Worm (Caenorhabditis elegans) whole organism, young adult: Measurements from ENCODE around the gene trpp-11.

Experiments used
- F33H1.4 ChIP-seq: fragments of 200-800 bp; sonication (Bioruptor generic); IDR thresholded peaks from 2 replicates; pipeline ENCODE4 v1.3.6; 2022; ENCODE audit warnings: missing genetic modification reagents, missing genetic modification characterization, missing compliant biosample characterization
- akir-1 ChIP-seq: fragments of 200-800 bp; sonication (Bioruptor generic); optimal IDR thresholded peaks from 2 replicates; lab custom pipeline; 2018; ENCODE audit warnings: mild to moderate bottlenecking, missing genetic modification characterization, moderate library complexity, missing compliant biosample characterization
- athp-1 ChIP-seq: sonication (generic microtip); optimal IDR thresholded peaks from 2 replicates; lab custom pipeline; 2017; ENCODE audit warnings: mild to moderate bottlenecking, missing genetic modification characterization, missing compliant biosample characterization
- ceh-100 ChIP-seq: fragments of 200-800 bp; sonication (Bioruptor generic); IDR thresholded peaks from 2 replicates; pipeline ENCODE4 v1.3.6; 2022; ENCODE audit warnings: missing genetic modification reagents, missing genetic modification characterization, missing compliant biosample characterization
- die-1 ChIP-seq: sonication (generic microtip); optimal IDR thresholded peaks from 2 replicates; lab custom pipeline; 2016; ENCODE audit warnings: missing genotype, mild to moderate bottlenecking, missing genetic modification characterization, missing compliant biosample characterization
- efl-1 ChIP-seq: fragments of 150-350 bp; optimal IDR thresholded peaks from 2 replicates; lab custom pipeline; 2014; ENCODE audit warnings: missing biosample characterization, missing genetic modification reagents, missing genetic modification characterization
- nfyb-1 ChIP-seq: fragments of 200-800 bp; sonication (Bioruptor generic); IDR thresholded peaks from 2 replicates; pipeline ENCODE4 v1.3.6; 2022; ENCODE audit warnings: missing genetic modification reagents, missing genetic modification characterization, missing compliant biosample characterization
- snpc-4 ChIP-seq, 5 experiments: fragments of 150-350 bp in 1 of 5; sonication (generic microtip) in 4 of 5; optimal IDR thresholded peaks; 2 replicates each; lab custom pipeline; 2014 to 2018; ENCODE audit warnings: missing genetic modification characterization in 5 of 5, missing biosample characterization in 3 of 5, antibody characterized with exemption in 2 of 5, mild to moderate bottlenecking in 2 of 5, missing compliant biosample characterization in 2 of 5, missing genotype in 2 of 5, moderate library complexity in 2 of 5, missing genetic modification reagents in 1 of 5
- ztf-18 ChIP-seq: sonication (generic microtip); optimal IDR thresholded peaks from 2 replicates; lab custom pipeline; 2016; ENCODE audit warnings: missing genotype, mild to moderate bottlenecking, missing genetic modification characterization, missing compliant biosample characterization
- ztf-26 ChIP-seq: sonication (generic microtip); optimal IDR thresholded peaks from 2 replicates; lab custom pipeline; 2017; ENCODE audit warnings: missing genetic modification characterization, missing compliant biosample characterization

ce11 chrIII:748782-749181 lies 46.2 kb upstream of the trpp-11 start:
- no peak for TF ChIP-seq akir-1 (GFP tag; lab: Kevin White, UChicago)
- TF ChIP-seq snpc-4 (GFP tag; optimal IDR thresholded peaks at IDR 0.05; lab: Kevin White, UChicago), result no peak
- TF ChIP-seq snpc-4 (tag; optimal IDR thresholded peaks at IDR 0.05; lab: Kevin White, UChicago), result no peak
- TF ChIP-seq efl-1 (GFP tag; lab: Kevin White, UChicago), result no peak
- TF ChIP-seq ztf-26 (tag; lab: Kevin White, UChicago), result no peak
- no peak for TF ChIP-seq ceh-100 (GFP tag; lab: Robert Waterston, UW)
- no peak for TF ChIP-seq die-1 (tag; lab: Kevin White, UChicago)
- no peak for TF ChIP-seq ztf-18 (tag; lab: Kevin White, UChicago)
- no peak for TF ChIP-seq F33H1.4 (GFP tag; lab: Robert Waterston, UW)
- TF ChIP-seq nfyb-1 (GFP tag; lab: Robert Waterston, UW), result no peak
- no peak for TF ChIP-seq athp-1 (tag; lab: Kevin White, UChicago)
